Worm (Caenorhabditis elegans) whole organism, dauer: ENCODE results near the gene Y41D4B.15.
"Not testable (repeated sequence)": the region's sequence is repeated elsewhere in the genome, so short reads cannot be mapped to it uniquely, and the experiment has no call there.

Experiments
- unc-62 ChIP-seq: sonication (generic microtip); optimal IDR thresholded peaks from 2 replicates; lab custom pipeline; 2017; ENCODE audit warnings: missing biosample characterization, missing genetic modification reagents, missing genetic modification characterization

Gene Y41D4B.15

DNA sequence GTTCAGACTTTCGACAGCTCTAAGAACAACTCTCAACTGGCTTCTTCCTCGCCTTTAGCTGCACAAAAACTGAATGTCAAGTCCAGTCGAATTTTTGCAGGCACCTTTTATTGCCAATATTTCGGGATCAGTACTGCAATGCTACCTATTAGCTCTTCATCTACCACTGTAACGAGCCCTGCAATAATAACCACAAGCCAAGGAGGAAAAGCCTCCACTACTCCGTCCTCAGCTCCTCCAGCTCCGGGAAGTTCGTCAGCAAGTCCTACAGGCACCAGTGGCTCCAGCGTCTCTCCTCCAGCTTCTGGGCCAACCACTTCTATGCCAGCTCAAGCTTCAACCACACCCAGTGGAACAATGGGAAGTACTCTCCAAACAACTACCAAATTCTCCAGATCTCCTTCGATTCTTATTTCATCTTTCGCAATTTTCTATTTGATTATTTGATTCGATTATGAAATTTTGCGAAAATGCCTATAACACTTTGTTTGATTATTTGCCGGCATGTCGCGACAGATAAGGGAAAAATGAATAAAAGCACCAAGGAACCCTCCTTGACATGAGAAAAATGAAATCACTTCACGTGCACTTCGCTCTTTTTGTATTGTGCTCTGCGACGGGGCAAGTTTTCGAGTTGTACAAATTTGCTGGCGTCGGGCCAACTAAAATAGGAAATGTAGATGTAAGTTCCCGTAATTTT is 8.7 kb upstream of the Y41D4B.15 start, which contains the start of gene C34H4.1:
Gene C34H4.1, plus strand, starts transcription at position 559 of the 700 bp plus-strand sequence.
- no peak for TF ChIP-seq unc-62

DNA sequence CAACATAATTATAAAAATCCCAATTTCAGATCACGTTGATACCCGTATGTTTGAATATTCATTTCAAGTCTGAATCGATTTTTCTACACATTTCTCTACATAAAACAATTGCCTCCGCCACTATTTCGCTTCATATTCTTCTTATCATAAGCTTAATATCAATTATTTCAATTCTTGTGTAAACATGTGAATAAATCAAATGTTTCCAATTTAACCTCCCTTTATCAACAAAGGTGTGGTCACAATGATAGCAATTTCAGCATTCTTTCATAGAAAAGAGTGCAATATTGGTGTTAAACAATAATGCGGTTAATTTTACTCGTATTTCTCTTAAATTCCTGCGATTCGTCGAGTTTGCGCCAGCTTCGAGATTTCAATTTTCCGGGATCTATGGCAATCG is 4.0 kb upstream of the Y41D4B.15 start, which contains the start of gene Y41D4B.17:
Gene Y41D4B.17, plus strand, starts transcription at position 174 of the 400 bp plus-strand sequence.
- TF ChIP-seq unc-62: no peak

DNA sequence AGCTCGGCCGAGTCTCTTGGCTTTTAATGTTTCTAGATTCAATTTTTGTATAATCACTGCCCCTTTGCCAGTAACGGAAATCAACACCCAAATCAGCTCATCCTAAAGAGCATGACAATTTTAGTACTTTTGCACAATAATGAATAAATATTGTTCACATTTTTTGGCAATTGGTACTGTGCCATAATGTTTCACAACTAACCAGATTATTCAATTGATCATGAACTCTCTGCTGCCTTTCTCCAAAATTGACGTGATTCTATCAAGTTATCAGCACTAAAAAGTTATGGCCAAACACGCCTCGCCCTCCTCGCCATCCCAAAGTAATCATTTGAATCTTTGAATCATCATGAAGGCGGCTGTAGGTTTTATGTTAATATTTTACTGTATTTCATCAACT is 2.0 kb upstream of the Y41D4B.15 start, which contains the start of gene hpo-6:
Gene hpo-6, plus strand, starts transcription at position 301 of the 400 bp plus-strand sequence.
- TF ChIP-seq unc-62: no peak

DNA sequence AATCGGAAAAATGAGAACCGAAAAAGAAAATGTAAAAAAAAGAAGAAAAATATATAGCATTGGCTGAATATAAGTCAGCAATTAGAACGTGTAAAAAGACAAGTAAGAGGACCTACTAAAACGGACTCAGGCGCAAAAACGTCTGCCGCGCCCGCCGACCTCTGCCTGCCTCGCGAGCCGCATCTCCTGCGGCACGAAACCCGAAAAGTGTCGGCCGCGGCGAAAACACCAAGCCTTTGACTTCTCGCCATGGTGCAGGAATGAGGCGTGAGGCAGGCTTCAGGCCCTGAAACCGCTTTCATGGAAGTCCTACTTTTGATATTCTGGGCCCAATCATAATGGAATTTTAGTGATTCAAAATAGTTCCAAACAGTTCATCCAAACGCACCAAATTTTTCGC is 1.8 kb downstream of the Y41D4B.15 start:
- TF ChIP-seq unc-62: no peak

DNA sequence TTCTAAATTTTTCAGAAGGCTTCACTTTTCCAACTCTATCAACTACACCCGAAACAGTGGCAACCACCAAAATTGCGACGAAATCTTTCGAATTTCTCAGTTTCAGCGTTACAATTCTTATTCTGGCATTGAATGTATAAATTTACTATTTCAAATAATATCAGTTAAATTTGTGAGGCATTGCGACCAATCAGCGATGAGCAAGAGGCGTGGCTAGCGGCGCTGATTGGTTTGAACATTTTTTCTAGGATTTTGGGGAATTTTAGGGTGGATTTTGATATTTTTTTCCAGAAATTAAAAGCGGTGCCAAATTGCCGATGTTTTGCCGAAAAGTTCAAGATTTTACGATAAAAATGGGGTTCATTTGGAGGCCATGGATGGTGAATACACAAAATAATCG is 3.7 kb downstream of the Y41D4B.15 start:
- no peak for TF ChIP-seq unc-62

DNA sequence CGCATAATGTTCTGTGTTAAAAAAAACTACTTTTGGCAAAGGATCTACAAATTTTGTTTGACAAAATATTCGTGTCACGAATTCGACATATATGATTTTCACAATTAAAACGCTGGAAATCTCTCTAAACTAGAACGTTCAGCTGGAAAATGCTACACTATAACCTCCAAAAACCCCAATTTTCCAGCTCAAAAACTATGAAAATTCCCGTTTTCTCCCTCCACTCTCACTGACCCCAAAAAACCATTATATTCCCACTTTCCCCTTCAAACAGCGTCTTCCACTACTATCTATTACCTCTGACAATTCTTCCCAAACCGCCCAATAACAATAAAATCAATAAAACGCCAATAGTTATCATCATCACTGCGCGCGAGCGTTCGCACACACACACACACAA is 12.8 kb downstream of the Y41D4B.15 start, which contains the start of gene Y41D4B.14:
Gene Y41D4B.14, plus strand, starts transcription at position 301 of the 400 bp plus-strand sequence.
- TF ChIP-seq unc-62: no peak

DNA sequence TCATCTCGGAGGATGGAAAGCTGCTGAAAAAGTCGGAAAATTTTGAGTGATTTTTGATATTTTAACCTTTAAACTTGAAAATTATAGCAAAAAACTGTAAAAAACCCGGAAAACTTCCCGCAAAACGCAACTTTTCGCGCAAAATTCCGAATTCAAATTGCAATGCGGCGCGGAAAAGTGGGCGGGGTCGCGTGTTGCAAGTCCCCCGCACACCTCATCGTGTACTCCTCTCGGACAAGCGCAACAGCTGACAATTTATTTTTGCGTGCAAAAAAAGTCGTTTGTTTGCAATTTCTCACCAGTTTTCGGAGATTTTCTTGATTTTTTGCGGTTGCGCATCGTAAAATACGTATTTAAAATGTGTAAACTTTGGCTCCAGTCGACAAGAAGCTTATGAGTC is 31.9 kb downstream of the Y41D4B.15 start, which contains the start of gene npp-8:
Gene npp-8, minus strand, starts transcription at position 23 of the 400 bp plus-strand sequence.
- no peak for TF ChIP-seq unc-62

DNA sequence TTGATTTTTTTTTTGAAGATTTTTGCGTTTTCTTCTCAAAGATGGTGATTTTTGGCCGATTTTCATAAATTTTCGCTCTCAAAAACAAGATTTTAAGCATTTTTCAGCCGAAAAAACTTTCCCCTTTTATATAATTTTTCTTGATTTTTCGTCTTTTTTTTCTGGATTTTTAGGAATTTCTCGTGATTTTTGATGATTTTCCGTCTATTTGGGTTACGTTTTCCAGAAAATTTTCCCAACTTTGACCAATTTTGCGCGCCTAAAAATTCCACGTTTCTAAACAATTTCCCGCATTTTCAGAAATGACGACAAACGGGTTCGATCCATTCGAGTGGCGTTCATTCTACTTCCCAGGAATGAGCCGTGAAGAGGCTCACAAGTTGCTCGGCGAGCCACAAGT is 33.1 kb downstream of the Y41D4B.15 start, which contains the start of gene ced-2:
Gene ced-2, plus strand, starts transcription at position 301 of the 400 bp plus-strand sequence.
- TF ChIP-seq unc-62: no peak

DNA sequence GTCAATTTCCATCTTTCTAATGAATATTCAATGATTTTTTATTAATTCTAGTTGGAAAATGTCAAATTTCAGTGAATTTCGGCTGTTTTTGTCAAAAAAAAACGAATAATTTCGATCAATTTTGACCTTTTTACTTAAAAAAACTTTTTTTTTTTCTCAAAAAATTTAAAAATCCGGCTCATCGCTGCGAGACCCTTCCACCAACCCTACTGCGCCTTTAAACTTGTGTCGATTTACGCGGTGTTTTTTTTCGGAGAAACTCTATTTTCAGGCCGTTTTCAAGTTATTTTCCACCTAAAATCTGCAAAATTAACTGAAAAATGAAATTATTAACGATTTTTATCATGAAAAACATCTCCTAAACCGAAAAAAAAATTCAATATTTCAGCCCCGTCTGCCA is 36.9 kb downstream of the Y41D4B.15 start:
- no peak for TF ChIP-seq unc-62

DNA sequence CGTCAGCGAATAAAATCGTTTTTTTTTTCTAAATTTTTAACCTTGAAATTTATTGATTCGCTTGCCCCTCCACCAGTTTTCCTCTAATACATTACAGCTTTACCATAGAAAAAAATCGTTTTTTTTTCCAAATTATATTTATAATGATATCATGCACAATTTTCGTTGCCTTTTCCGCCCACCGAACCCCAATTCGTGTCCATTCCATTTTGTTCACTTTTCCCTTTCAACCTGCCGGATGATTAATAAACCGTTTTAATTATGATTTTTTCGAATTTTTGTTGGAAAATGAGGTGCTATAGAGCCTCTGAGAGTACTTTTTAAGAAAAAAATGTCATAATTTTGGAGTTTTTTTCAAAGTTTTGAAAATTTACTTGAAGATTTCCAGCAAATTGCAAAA is 37.5 kb downstream of the Y41D4B.15 start, which contains the start of gene set-23:
Gene set-23, plus strand, starts transcription at position 301 of the 400 bp plus-strand sequence.
- TF ChIP-seq unc-62: no peak

DNA sequence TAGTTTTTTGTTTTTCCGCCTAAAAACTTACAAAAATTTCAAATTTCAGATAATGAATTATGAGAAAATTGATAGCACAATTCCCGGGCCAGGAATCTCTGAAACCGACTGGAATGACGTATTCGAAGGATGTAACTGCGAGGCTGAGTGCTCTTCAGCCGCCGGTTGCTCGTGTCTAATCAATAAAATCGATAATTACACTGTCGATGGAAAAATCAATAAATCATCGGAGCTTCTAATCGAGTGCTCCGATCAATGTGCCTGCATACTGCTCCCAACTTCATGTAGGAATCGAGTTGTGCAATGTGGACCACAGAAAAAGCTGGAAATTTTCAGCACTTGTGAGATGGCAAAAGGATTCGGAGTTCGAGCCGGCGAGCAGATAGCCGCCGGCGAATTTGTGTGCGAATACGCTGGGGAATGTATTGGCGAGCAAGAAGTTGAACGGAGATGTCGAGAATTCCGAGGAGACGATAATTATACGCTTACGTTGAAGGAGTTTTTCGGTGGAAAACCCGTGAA is 39.1 kb downstream of the Y41D4B.15 start:
- no peak for TF ChIP-seq unc-62

DNA sequence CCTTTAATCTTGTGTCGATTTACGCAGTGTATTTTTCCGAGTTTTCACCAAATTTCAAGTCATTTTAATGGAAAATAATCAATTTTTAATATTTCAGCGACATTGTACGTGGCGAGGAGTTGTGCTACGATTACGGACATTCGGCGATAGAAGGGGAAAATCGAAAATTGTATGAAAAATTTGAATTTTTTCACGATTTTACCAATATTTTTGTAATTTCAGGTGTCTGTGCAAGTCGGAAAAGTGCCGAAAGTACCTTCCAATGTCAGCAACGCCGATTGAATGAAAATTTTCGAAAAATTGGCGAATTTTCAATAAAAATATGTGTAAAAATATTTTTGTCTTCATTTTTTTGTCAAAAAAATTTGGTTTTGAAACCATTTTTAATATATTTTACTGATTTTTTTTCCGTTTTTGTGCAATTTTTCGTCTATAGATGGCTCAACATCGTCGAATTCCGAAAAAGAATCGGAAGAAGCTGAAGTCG is 41.4 kb downstream of the Y41D4B.15 start, which contains the start of gene Y41D4B.11:
Gene Y41D4B.11, plus strand, starts transcription at position 437 of the 487 bp plus-strand sequence.
- TF ChIP-seq unc-62: no peak

DNA sequence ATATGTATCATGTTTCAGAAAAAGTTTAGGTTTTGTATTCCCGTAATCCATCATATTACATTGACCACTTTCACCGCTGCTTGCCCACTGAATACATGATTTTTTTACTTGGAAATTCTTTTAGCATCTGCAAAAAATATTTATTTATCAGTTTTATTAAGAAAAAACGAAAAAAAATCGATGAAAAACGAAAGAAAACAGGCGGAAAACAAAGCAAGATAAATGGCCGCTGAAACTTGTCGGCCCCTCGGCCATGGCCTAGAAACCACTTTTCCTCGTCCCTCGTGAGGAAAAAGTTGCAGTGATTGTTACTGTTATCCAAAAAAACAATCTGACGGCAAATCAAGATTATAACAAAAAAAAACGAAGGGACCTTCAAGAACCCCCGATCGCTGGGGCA is 46.1 kb downstream of the Y41D4B.15 start, which contains the start of gene dsl-3:
Gene dsl-3, plus strand, starts transcription at position 301 of the 400 bp plus-strand sequence.
- not testable (repeated sequence) for TF ChIP-seq unc-62

DNA sequence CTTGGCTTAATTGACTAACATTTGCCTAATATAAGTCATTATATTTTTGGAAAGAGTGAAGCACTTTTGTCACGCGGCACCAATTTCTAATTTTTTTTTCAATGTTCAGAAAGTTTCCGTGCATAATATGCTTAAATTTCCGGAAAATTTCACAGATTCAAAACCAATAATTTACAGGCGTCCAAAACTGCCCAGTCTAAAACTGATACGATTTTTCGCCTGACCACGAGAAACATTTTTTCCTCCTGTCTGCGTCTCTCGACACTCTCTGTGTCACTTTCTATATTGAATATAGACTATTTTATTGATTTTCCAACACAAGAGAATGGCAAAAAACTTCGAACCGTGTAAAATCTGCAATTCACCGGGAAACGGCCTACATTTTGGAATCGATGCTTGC is 49.7 kb downstream of the Y41D4B.15 start, which contains the start of gene nhr-122:
Gene nhr-122, plus strand, starts transcription at position 301 of the 400 bp plus-strand sequence.
- TF ChIP-seq unc-62: no peak
